Worm (Caenorhabditis elegans): ENCODE results near the gene T23B5.4.
"Not testable (repeated sequence)": the region's sequence is repeated elsewhere in the genome, so short reads cannot be mapped to it uniquely, and the experiment has no call there.

The T23B5.4 gene

DNA sequence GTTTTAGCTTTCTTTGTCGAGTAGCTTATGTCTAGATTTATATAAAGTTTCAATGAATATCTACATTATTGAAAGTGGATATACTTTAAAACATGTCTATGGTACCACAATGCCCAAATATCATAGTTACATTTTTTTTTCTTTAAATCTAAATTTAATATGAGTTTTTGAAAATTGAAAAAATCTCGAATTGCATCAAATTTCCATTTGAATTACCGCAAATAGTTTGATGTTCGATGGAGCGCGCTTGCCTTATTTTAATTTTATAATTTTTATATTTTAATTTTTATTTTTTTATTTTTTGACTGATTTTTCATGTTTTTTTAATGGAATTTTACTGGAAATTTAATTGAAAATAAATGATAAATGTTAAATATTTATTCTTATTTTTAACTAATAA, at the start of gene T23B5.4:
T23B5.4 (plus strand) TSS at position 301 of the 400 bp plus-strand sequence.
- TF ChIP-seq flt-1 (GFP tag; IDR thresholded peaks at IDR 0.05) (no peak), med-1 (GFP tag; optimal IDR thresholded peaks at IDR 0.05; ENCODE audit: insufficient read depth) (no peak), ztf-23 (GFP tag; IDR thresholded peaks at IDR 0.05) (no peak), ztf-29 (GFP tag; IDR thresholded peaks at IDR 0.05) (no peak), klf-2 (GFP tag; conservative IDR thresholded peaks at IDR 0.05) (no peak), T22C8.4 (GFP tag; IDR thresholded peaks at IDR 0.05) (no peak), ref-1 (GFP tag; conservative IDR thresholded peaks at IDR 0.05) (no peak), cog-1 (tag; optimal IDR thresholded peaks at IDR 0.05) (no peak)

DNA sequence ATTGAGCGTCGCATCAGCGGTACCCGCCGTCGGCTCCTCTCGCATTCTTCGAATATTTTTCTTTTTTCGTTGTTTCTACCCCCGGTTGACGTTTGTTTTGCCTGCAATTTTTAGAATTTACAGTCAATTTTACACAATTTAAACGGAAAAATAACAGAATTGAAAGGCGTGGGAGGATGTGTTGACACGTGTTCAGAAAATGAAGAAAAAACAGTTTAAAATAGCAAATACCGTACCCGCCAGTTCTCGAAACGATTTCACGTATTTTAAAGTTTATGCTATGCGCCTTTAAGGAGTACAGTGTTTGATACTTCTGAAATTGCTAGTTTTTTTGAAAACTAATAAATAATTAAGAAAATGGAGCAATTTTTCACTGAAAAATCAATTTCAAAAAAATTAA, 43.9 kb upstream of the T23B5.4 start, which contains the start of gene ark-1:
ark-1 (minus strand) TSS at position 101 of the 400 bp plus-strand sequence.
- TF ChIP-seq cog-1 (tag; optimal IDR thresholded peaks at IDR 0.05) (no peak), med-1 (GFP tag; optimal IDR thresholded peaks at IDR 0.05; ENCODE audit: insufficient read depth) (no peak), ztf-23 (GFP tag; IDR thresholded peaks at IDR 0.05) (no peak), flt-1 (GFP tag; IDR thresholded peaks at IDR 0.05) (no peak), T22C8.4 (GFP tag; IDR thresholded peaks at IDR 0.05) (no peak), ztf-29 (GFP tag; IDR thresholded peaks at IDR 0.05) (no peak), klf-2 (GFP tag; conservative IDR thresholded peaks at IDR 0.05) (no peak), ref-1 (GFP tag; conservative IDR thresholded peaks at IDR 0.05) (no peak), tab-1 (GFP tag; IDR thresholded peaks at IDR 0.05) (no peak)

DNA sequence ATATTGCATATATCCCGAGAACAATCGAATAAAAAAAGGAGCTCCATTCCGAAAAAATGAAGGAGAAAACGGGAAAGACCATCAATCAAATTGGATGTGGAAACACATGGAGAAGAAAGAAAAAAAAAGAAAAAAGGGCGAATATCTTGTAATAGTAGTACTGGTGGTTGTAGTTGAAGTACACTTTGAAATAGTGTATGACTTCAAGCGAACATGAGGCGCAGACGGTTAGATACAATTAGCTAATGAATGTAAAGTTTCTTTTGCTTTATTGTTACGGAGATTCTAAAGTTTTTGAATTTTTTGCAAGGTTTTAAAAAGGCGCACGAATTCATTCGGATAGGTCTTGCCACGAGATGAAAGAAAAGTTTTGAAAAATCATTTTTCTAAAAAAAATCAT, 42.4 kb upstream of the T23B5.4 start:
- TF ChIP-seq flt-1 (GFP tag; IDR thresholded peaks at IDR 0.05) (no peak), ref-1 (GFP tag; conservative IDR thresholded peaks at IDR 0.05) (no peak), cog-1 (tag; optimal IDR thresholded peaks at IDR 0.05) (no peak), tab-1 (GFP tag; IDR thresholded peaks at IDR 0.05) (no peak), klf-2 (GFP tag; conservative IDR thresholded peaks at IDR 0.05) (no peak), T22C8.4 (GFP tag; IDR thresholded peaks at IDR 0.05) (no peak), ztf-23 (GFP tag; IDR thresholded peaks at IDR 0.05) (no peak), ztf-29 (GFP tag; IDR thresholded peaks at IDR 0.05) (no peak), med-1 (GFP tag; optimal IDR thresholded peaks at IDR 0.05; ENCODE audit: insufficient read depth) (no peak)

DNA sequence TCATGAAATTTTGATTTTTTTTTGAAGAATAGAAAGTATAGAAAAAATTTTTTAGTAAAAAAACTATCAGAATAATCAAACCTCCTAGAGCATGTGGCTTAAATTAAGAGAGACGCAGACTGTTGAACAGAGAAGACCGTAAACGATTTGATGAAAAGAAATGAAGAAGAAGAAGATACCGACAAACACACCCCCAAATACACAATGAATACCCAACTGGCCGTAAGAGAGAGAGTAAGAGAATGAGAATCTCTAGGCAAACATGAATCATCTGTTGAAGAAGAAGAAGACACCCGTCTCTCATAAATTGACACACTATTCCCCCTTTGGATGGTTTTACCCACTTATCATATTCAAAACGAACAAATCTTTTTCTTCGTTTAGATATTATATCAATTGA, 41.0 kb upstream of the T23B5.4 start:
- TF ChIP-seq ztf-23 (GFP tag; IDR thresholded peaks at IDR 0.05) (no peak), tab-1 (GFP tag; IDR thresholded peaks at IDR 0.05) (no peak), cog-1 (tag; optimal IDR thresholded peaks at IDR 0.05) (peak; percentile 45)

DNA sequence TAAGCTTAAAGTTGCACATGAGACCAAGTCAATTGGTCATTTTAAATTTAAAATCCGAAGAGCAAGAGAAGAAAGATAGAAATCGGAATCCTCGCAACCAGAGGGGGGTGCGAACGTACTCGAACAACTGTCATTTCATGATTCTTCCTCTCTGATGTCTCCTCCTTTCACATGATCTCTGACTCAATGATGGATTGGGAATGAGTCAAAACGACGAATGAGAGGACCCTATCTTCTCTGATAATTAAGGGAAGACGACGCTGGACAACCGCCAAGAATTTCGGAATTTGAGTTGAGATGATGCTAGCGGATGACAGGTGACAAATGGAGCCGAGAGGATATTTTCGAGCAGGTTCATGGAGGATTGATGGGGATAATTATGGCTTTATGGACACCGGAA, 37.5 kb upstream of the T23B5.4 start:
- TF ChIP-seq flt-1 (GFP tag; IDR thresholded peaks at IDR 0.05) (no peak), cog-1 (tag; optimal IDR thresholded peaks at IDR 0.05) (no peak), ztf-29 (GFP tag; IDR thresholded peaks at IDR 0.05) (no peak), ref-1 (GFP tag; conservative IDR thresholded peaks at IDR 0.05) (no peak), tab-1 (GFP tag; IDR thresholded peaks at IDR 0.05) (no peak), klf-2 (GFP tag; conservative IDR thresholded peaks at IDR 0.05) (no peak), med-1 (GFP tag; optimal IDR thresholded peaks at IDR 0.05; ENCODE audit: insufficient read depth) (no peak), T22C8.4 (GFP tag; IDR thresholded peaks at IDR 0.05) (no peak), ztf-23 (GFP tag; IDR thresholded peaks at IDR 0.05) (no peak)

DNA sequence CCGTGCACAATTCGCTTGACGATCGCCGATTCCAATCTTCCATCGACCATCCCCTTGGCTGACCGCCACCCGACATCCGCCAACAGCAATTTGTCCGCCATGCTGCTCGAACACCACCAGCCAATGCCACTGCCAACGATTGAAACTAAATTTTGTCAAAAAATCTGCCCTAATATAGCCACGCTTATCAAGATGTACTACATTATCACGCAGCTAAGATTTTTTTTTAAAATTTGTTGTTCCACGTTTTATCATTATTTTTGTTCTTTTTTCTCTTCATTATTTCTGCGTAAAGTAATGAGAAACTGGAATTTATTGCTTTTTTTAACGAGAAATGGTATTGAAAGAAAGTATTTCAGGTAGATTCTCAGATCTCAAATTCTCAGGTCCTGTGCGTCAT, 35.5 kb upstream of the T23B5.4 start, which contains the start of gene C26H9A.3:
C26H9A.3 (minus strand) TSS at position 101 of the 400 bp plus-strand sequence.
- TF ChIP-seq T22C8.4 (GFP tag; IDR thresholded peaks at IDR 0.05); tab-1 (GFP tag; IDR thresholded peaks at IDR 0.05); klf-2 (GFP tag; conservative IDR thresholded peaks at IDR 0.05): not testable (repeated sequence)

DNA sequence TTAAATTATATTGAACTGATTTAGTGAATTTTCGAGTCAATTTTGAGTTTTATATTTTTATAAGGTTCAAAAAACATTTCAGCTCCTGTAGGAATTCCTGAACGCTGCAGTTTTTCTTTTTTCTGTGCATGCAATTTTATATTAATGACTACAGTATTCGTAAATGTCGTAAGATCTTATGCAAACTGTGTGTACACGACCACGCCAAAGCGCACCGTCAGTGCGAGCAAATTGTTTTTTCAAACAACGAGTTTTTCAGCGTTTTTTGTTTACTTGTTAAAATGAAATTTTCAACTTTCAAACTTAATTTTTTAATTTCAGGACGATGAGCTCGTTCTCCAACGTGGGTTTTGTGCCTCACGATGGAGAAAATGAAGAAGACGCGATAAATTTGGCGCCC, 34.7 kb upstream of the T23B5.4 start, which contains the start of gene vha-7:
vha-7 (plus strand) TSS at position 326 of the 400 bp plus-strand sequence.
- TF ChIP-seq tab-1 (GFP tag; IDR thresholded peaks at IDR 0.05) = no peak
- TF ChIP-seq med-1 (GFP tag; optimal IDR thresholded peaks at IDR 0.05; ENCODE audit: insufficient read depth) = no peak
- no peak for TF ChIP-seq klf-2 (GFP tag; conservative IDR thresholded peaks at IDR 0.05)
- no peak for TF ChIP-seq ztf-29 (GFP tag; IDR thresholded peaks at IDR 0.05)
- TF ChIP-seq T22C8.4 (GFP tag; IDR thresholded peaks at IDR 0.05) = no peak
- no peak for TF ChIP-seq cog-1 (tag; optimal IDR thresholded peaks at IDR 0.05)
- no peak for TF ChIP-seq ref-1 (GFP tag; conservative IDR thresholded peaks at IDR 0.05)
- TF ChIP-seq flt-1 (GFP tag; IDR thresholded peaks at IDR 0.05) = no peak
- TF ChIP-seq ztf-23 (GFP tag; IDR thresholded peaks at IDR 0.05) = no peak

DNA sequence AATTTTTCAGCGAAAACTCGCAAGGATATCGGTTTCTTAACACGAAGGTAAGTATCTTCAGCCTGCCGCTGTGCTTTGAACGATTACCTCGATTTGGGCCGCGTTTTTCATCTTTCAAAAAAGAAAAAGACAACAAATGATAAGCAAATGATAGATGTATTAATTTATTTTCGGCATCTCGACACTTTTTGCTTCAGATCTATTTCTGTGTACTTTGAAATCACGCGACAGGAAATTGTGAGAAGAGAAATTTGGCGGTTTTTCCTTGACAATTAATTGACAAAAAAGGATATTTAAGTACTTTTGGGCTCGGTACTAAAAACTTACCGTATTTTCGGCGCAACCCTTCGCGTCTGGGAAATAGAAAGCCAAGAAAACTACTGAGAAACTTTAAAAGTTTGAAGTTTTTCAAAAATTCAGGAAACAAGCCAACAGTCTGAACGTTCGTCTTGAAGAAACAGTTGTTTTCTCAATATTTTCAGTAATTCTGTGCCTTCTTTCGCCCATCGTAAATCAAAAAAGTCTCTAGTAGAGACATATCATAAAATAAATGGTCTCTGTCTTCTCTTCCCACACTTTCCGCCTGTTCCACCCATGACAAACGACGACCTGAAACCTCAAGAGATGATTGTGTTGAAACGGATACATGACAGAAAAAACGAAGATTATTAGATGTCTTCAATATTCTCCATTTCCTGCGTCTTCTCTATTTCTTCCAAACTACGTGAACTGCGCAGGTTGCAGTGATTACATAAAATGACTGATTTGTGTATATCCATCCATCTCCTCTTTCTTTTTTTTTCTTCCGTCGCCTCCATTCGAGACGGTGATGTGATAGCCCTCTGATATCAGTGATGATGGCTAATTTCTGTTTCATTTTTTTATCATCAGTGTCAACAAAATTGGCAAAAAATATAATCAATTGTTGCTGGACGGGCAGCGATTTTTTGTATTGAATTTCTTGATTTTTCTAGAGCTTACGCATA, 33.6 kb upstream of the T23B5.4 start:
- TF ChIP-seq ref-1 (GFP tag; conservative IDR thresholded peaks at IDR 0.05) (no peak), ztf-23 (GFP tag; IDR thresholded peaks at IDR 0.05) (no peak), klf-2 (GFP tag; conservative IDR thresholded peaks at IDR 0.05) (no peak), ztf-29 (GFP tag; IDR thresholded peaks at IDR 0.05) (no peak), tab-1 (GFP tag; IDR thresholded peaks at IDR 0.05) (no peak), med-1 (GFP tag; optimal IDR thresholded peaks at IDR 0.05; ENCODE audit: insufficient read depth) (no peak), flt-1 (GFP tag; IDR thresholded peaks at IDR 0.05) (no peak), cog-1 (tag; optimal IDR thresholded peaks at IDR 0.05) (no peak), T22C8.4 (GFP tag; IDR thresholded peaks at IDR 0.05) (no peak)

DNA sequence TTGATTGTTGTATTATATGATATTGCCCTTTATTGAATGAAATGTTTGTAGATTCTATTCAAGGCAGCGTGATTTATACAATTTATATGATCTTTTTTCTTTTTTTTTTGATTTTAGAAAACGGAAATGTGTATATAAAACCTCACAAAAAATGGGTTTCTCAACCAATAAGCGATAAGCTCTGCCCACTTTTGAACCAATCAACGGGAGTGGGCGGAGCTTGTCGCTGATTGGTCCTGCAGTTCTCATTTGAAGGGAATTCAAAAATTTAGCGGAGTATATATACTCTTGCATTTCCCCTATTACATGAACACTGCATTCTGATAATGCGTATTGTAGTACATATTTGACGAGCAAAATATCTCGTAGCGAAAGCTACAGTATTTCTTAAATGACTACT, 24.2 kb upstream of the T23B5.4 start:
- no peak for TF ChIP-seq flt-1 (GFP tag; IDR thresholded peaks at IDR 0.05)
- TF ChIP-seq med-1 (GFP tag; optimal IDR thresholded peaks at IDR 0.05; ENCODE audit: insufficient read depth) = no peak
- no peak for TF ChIP-seq cog-1 (tag; optimal IDR thresholded peaks at IDR 0.05)
- no peak for TF ChIP-seq tab-1 (GFP tag; IDR thresholded peaks at IDR 0.05)
- TF ChIP-seq T22C8.4 (GFP tag; IDR thresholded peaks at IDR 0.05) = no peak
- TF ChIP-seq ztf-23 (GFP tag; IDR thresholded peaks at IDR 0.05) = no peak
- TF ChIP-seq klf-2 (GFP tag; conservative IDR thresholded peaks at IDR 0.05) = no peak
- TF ChIP-seq ref-1 (GFP tag; conservative IDR thresholded peaks at IDR 0.05) = no peak
- TF ChIP-seq ztf-29 (GFP tag; IDR thresholded peaks at IDR 0.05) = no peak
